Worm (Caenorhabditis elegans): ENCODE measurements around the gene C29F3.3.

ce11 chrV:15369707-15370106 lies 22.5 kb upstream of the C29F3.3 start, which contains the start of gene nhr-269:
- no peak for TF ChIP-seq nhr-6 (tag; optimal IDR thresholded peaks at IDR 0.05)
- TF ChIP-seq ama-1 (optimal IDR thresholded peaks at IDR 0.05), result no peak
- no peak for TF ChIP-seq elt-3 (tag; optimal IDR thresholded peaks at IDR 0.05)

Data from whole organism, L2 larva.